Worm (Caenorhabditis elegans): ENCODE data around the gene rpb-8.
A peak's percentile ranks its signal among the peaks of the same experiment; 100 is the strongest.

Gene rpb-8

DNA sequence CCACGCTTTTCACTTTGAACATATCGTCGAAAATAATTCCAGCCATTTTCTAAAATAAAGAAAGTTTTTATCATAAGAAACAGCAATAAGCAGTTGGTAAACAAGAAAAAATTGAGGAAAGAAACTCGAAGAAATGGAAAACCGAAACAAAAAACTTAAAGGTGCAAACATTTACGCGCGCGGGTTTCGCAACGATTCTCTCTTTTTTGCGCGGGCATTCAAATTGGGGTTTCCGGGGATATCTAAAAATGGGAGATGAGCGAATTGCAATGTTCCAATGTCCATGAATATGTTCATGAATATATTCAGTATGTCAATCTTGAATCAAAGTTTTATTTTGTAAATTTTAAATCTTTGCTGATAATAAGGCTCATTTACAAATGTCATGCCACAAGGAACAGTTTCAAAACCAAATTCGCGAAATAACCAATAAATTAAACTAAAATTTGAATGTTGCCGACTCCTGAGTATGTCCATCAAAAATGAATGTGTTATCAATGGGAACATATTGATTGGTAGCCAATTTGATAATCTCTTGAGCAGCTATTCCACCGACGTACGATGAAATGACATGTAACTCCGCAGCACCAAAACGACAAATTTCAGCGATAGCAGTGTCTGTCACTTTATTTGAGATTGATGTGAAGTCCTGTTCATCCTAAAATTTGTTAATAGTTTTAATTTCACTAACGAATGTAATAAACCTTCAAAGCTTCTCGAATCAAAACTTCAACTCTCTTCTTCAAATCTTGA, at the start of gene rpb-8:
rpb-8 (minus strand) TSS at position 49 of the 753 bp plus-strand sequence.
- TF ChIP-seq gei-17 (GFP tag; optimal IDR thresholded peaks at IDR 0.05) (no peak), ets-4 (GFP tag; optimal IDR thresholded peaks at IDR 0.05) (no peak), hlh-26 (GFP tag; conservative IDR thresholded peaks at IDR 0.05) (no peak), B0336.3 (GFP tag; IDR thresholded peaks at IDR 0.05) (no peak), ama-1 (optimal IDR thresholded peaks at IDR 0.05) (no peak), ama-1 (GFP tag; optimal IDR thresholded peaks at IDR 0.05) (no peak), snpc-4 (GFP tag; optimal IDR thresholded peaks at IDR 0.05) (no peak), snpc-4 (tag; optimal IDR thresholded peaks at IDR 0.05) (no peak), attf-6 (GFP tag; IDR thresholded peaks at IDR 0.05) (no peak), mcd-1 (GFP tag; IDR thresholded peaks at IDR 0.05) (0 out of 2 replicates have a peak, but pooled peaks have one; percentile 30), Y53F4B.3 (GFP tag; IDR thresholded peaks at IDR 0.05) (no peak), madf-3 (GFP tag; IDR thresholded peaks at IDR 0.05) (no peak), fkh-3 (tag; optimal IDR thresholded peaks at IDR 0.05) (no peak), F33H1.4 (GFP tag; IDR thresholded peaks at IDR 0.05) (peak; percentile 83), let-526 (GFP tag; IDR thresholded peaks at IDR 0.05) (no peak), pha-4 (tag; optimal IDR thresholded peaks at IDR 0.05) (no peak), D2030.7 (GFP tag; IDR thresholded peaks at IDR 0.05) (0 out of 2 replicates have a peak, but pooled peaks have one; percentile 17), ztf-18 (tag; optimal IDR thresholded peaks at IDR 0.05) (no peak), lsl-1 (GFP tag; optimal IDR thresholded peaks at IDR 0.05) (peak; percentile 13), hrde-1 (tag; optimal IDR thresholded peaks at IDR 0.05; ENCODE audit: borderline replicate concordance) (no peak), dpl-1 (GFP tag; optimal IDR thresholded peaks at IDR 0.05) (peak; percentile 78), tbx-9 (tag; optimal IDR thresholded peaks at IDR 0.05; ENCODE audit: borderline replicate concordance) (no peak), nhr-80 (tag; optimal IDR thresholded peaks at IDR 0.05) (peak; percentile 76), aptf-2 (GFP tag; conservative IDR thresholded peaks at IDR 0.05) (no peak), C06A6.2 (GFP tag; conservative IDR thresholded peaks at IDR 0.05) (no peak), unc-130 (GFP tag; optimal IDR thresholded peaks at IDR 0.05) (no peak), hmg-1.2 (GFP tag; IDR thresholded peaks at IDR 0.05) (peak; percentile 8; the same call in 1 of the 2 replicates), zim-3 (tag; optimal IDR thresholded peaks at IDR 0.05) (no peak), madf-8 (GFP tag; conservative IDR thresholded peaks at IDR 0.05) (no peak), bed-2 (GFP tag; IDR thresholded peaks at IDR 0.05) (no peak), sea-2 (GFP tag; IDR thresholded peaks at IDR 0.05) (no peak), cebp-2 (GFP tag; IDR thresholded peaks at IDR 0.05) (no peak), nhr-120 (GFP tag; IDR thresholded peaks at IDR 0.05) (no peak), ztf-28 (GFP tag; IDR thresholded peaks at IDR 0.05) (peak; percentile 71; the same call in 1 of the 2 replicates), mel-28 (tag; optimal IDR thresholded peaks at IDR 0.05; ENCODE audit: borderline replicate concordance) (no peak), lin-54 (GFP tag; optimal IDR thresholded peaks at IDR 0.05) (peak; percentile 87), lin-26 (GFP tag; IDR thresholded peaks at IDR 0.05) (no peak), sdz-38 (tag; optimal IDR thresholded peaks at IDR 0.05) (no peak), nfyb-1 (GFP tag; IDR thresholded peaks at IDR 0.05) (no peak), F55B11.4 (tag; optimal IDR thresholded peaks at IDR 0.05; ENCODE audit: borderline replicate concordance, insufficient read depth) (no peak), rpc-1 (optimal IDR thresholded peaks at IDR 0.05) (no peak), rpc-1 (tag; optimal IDR thresholded peaks at IDR 0.05) (no peak), attf-5 (GFP tag; optimal IDR thresholded peaks at IDR 0.05) (peak; percentile 50), lag-1 (GFP tag; IDR thresholded peaks at IDR 0.05) (no peak), ztf-6 (GFP tag; IDR thresholded peaks at IDR 0.05) (no peak), F49E8.2 (tag; optimal IDR thresholded peaks at IDR 0.05; ENCODE audit: insufficient read depth) (no peak), F37B4.10 (GFP tag; IDR thresholded peaks at IDR 0.05) (no peak), athp-1 (tag; optimal IDR thresholded peaks at IDR 0.05) (no peak), K11D2.4 (GFP tag; IDR thresholded peaks at IDR 0.05) (no peak)

Data from whole organism, young adult.